Worm (Caenorhabditis elegans) whole organism, early embryonic: ENCODE measurements around the gene F14H3.5.

ENCODE experiments used
- ama-1 ChIP-seq: fragments of 150-350 bp; optimal IDR thresholded peaks from 2 replicates; lab custom pipeline; 2014
- pes-1 ChIP-seq: fragments of 200-800 bp; sonication (Bioruptor generic); IDR thresholded peaks from 2 replicates; pipeline ENCODE4 v1.3.6; 2022; ENCODE audit warnings: missing genetic modification reagents, missing genetic modification characterization, missing compliant biosample characterization
- scrt-1 ChIP-seq: fragments of 200-800 bp; sonication (Bioruptor generic); IDR thresholded peaks from 2 replicates; pipeline ENCODE4 v1.3.6; 2022; ENCODE audit warnings: missing genetic modification characterization, missing compliant biosample characterization
- tbx-11 ChIP-seq: fragments of 200-800 bp; sonication (Bioruptor generic); IDR thresholded peaks from 2 replicates; pipeline ENCODE4 v1.3.6; 2022; ENCODE audit warnings: missing genetic modification characterization, missing compliant biosample characterization
- tbx-37 ChIP-seq: fragments of 200-800 bp; sonication (Bioruptor generic); conservative IDR thresholded peaks from 2 replicates; pipeline ENCODE4 v1.3.6; 2022; ENCODE audit warnings: missing genetic modification reagents, missing genetic modification characterization, missing compliant biosample characterization

DNA sequence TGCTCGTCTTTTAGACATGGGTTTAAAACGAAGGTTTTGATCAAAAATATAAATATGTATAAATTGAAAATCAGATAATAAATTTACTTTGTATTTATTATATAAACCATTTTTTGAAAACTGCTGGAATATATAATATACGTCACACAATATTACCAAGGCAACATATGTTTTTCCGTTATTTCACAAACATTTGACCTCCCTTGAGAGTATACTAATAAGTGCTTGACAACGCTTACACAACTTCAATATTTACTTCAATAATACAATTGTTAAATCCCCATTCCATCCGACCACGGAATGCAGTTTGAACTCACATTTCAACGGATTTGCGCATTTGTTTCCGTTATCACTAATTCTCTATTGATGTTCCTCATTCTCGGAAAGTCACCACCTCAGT lies 9.4 kb downstream of the F14H3.5 start, which contains the start of gene str-198:
- TF ChIP-seq ama-1 (lab: Kevin White, UChicago) = no peak
- TF ChIP-seq tbx-11 (GFP tag; lab: Robert Waterston, UW) = no peak
- TF ChIP-seq tbx-37 (GFP tag; lab: Robert Waterston, UW) = no peak
- no peak for TF ChIP-seq scrt-1
- no peak for TF ChIP-seq pes-1 (GFP tag; lab: Robert Waterston, UW)
